Worm (Caenorhabditis elegans): ENCODE measurements around the gene lrr-1.

ce11 chrII:5047279-5047678 lies 11.0 kb upstream of the lrr-1 start:
- no peak for TF ChIP-seq nhr-42 (GFP tag; IDR thresholded peaks at IDR 0.05)
- no peak for TF ChIP-seq nhr-76 (tag; optimal IDR thresholded peaks at IDR 0.05)
- TF ChIP-seq vab-7 (GFP tag; IDR thresholded peaks at IDR 0.05): no peak
- no peak for TF ChIP-seq unc-130 (GFP tag; optimal IDR thresholded peaks at IDR 0.05)
- TF ChIP-seq pha-4 (GFP tag; IDR thresholded peaks at IDR 0.05): no peak
- no peak for TF ChIP-seq pha-4 (tag; optimal IDR thresholded peaks at IDR 0.05)
- TF ChIP-seq ceh-44 (GFP tag; IDR thresholded peaks at IDR 0.05): no peak
- TF ChIP-seq pqm-1 (tag; optimal IDR thresholded peaks at IDR 0.05): no peak
